Worm (Caenorhabditis elegans) whole organism, early embryonic: Measurements from ENCODE around the gene gba-2.

Experiments used
- aly-1 ChIP-seq: sonication (generic microtip); optimal IDR thresholded peaks from 2 replicates; lab custom pipeline; 2016; ENCODE audit warnings: missing genetic modification characterization, missing compliant biosample characterization
- ceh-36 ChIP-seq: sonication (generic microtip); optimal IDR thresholded peaks from 2 replicates; lab custom pipeline; 2016; ENCODE audit warnings: missing genetic modification characterization, inconsistent platforms, missing compliant biosample characterization
- ets-7 ChIP-seq: sonication (generic microtip); optimal IDR thresholded peaks from 2 replicates; lab custom pipeline; 2016; ENCODE audit warnings: missing genotype, missing genetic modification characterization, missing compliant biosample characterization
- hmbx-1 ChIP-seq: sonication (generic microtip); optimal IDR thresholded peaks from 2 replicates; lab custom pipeline; 2016; ENCODE audit warnings: mild to moderate bottlenecking, missing genetic modification characterization, missing compliant biosample characterization
- sea-1 ChIP-seq: fragments of 200-800 bp; sonication (Bioruptor generic); conservative IDR thresholded peaks from 2 replicates; pipeline ENCODE4 v1.3.6; 2022; ENCODE audit warnings: missing genetic modification characterization, missing compliant biosample characterization

- TF ChIP-seq ceh-36 (tag; lab: Kevin White, UChicago) (no peak), aly-1 (tag; lab: Kevin White, UChicago) (no peak), sea-1 (no peak), ets-7 (no peak), hmbx-1 (tag; lab: Kevin White, UChicago) (no peak)
Observed at ce11 chrII:2202147-2202546, 15.9 kb upstream of the gba-2 start.
